Fruit fly (Drosophila melanogaster): Measurements from ENCODE around the gene CG33252.

Gene CG33252

dm6 chrX:16944049-16944532, 47.1 kb upstream of the CG33252 start (continued):
- TF ChIP-seq Lim3 (GFP tag; IDR thresholded peaks at IDR 0.05): no peak
- TF ChIP-seq CG17361 (GFP tag; IDR thresholded peaks at IDR 0.05): peak; percentile 47; the same call in 2 of the 3 replicates
- TF ChIP-seq zf30C (GFP tag; optimal IDR thresholded peaks at IDR 0.05): no peak
- no peak for TF ChIP-seq NK7.1 (GFP tag; optimal IDR thresholded peaks at IDR 0.05)
- no peak for TF ChIP-seq CG17186 (GFP tag; optimal IDR thresholded peaks at IDR 0.05)
- no peak; the same call in 1 of the 2 replicates for TF ChIP-seq CG10366 (GFP tag; IDR thresholded peaks at IDR 0.05)
- no peak for TF ChIP-seq sna (GFP tag; IDR thresholded peaks at IDR 0.05; ENCODE audit: partially characterized antibody)
- TF ChIP-seq Dref (GFP tag; IDR thresholded peaks at IDR 0.05): no peak
- TF ChIP-seq CG31441 (GFP tag; IDR thresholded peaks at IDR 0.05): peak; percentile 78
- TF ChIP-seq CG2712 (tag; optimal IDR thresholded peaks at IDR 0.05): peak; percentile 65
- peak; percentile 26; the same call in 1 of the 3 replicates for TF ChIP-seq CG11560 (tag; IDR thresholded peaks at IDR 0.05)
- no peak for TF ChIP-seq Rx (GFP tag; IDR thresholded peaks at IDR 0.05)
- TF ChIP-seq h (optimal IDR thresholded peaks at IDR 0.05): no peak
- TF ChIP-seq emc (GFP tag; optimal IDR thresholded peaks at IDR 0.05): no peak
- no peak for TF ChIP-seq Dip2 (GFP tag; IDR thresholded peaks at IDR 0.05)
- no peak for TF ChIP-seq grn (GFP tag; optimal IDR thresholded peaks at IDR 0.05)
- peak in 1 of 2 experiments; percentile 26 for TF ChIP-seq Trl (optimal IDR thresholded peaks at IDR 0.05)
- no peak for TF ChIP-seq Trl (GFP tag; optimal IDR thresholded peaks at IDR 0.05)
- no peak for TF ChIP-seq CG10959 (GFP tag; IDR thresholded peaks at IDR 0.05)
- TF ChIP-seq hbn (GFP tag; IDR thresholded peaks at IDR 0.05; ENCODE audit: partially characterized antibody): no peak
- no peak for TF ChIP-seq hth (optimal IDR thresholded peaks at IDR 0.05)
- TF ChIP-seq CG15073 (GFP tag; optimal IDR thresholded peaks at IDR 0.05): no peak
- TF ChIP-seq CG18476 (GFP tag; optimal IDR thresholded peaks at IDR 0.05): no peak
- peak; percentile 37 for TF ChIP-seq gcm (GFP tag; optimal IDR thresholded peaks at IDR 0.05)
- no peak for TF ChIP-seq gt (GFP tag; IDR thresholded peaks at IDR 0.05)
- TF ChIP-seq org-1 (GFP tag; optimal IDR thresholded peaks at IDR 0.05): peak; percentile 62
- TF ChIP-seq Hr3 (GFP tag; optimal IDR thresholded peaks at IDR 0.05): peak; percentile 42
- peak; percentile 69 for TF ChIP-seq CG17359 (tag; optimal IDR thresholded peaks at IDR 0.05)
- TF ChIP-seq Taf1 (GFP tag; IDR thresholded peaks at IDR 0.05): no peak
- TF ChIP-seq CG2129 (GFP tag; IDR thresholded peaks at IDR 0.05; ENCODE audit: partially characterized antibody): no peak
- TF ChIP-seq Ravus (GFP tag; IDR thresholded peaks at IDR 0.05): no peak
- no peak for TF ChIP-seq Myb (GFP tag; optimal IDR thresholded peaks at IDR 0.05)
- no peak for TF ChIP-seq fru (optimal IDR thresholded peaks at IDR 0.05)
- TF ChIP-seq vvl (GFP tag; IDR thresholded peaks at IDR 0.05): peak; percentile 66

dm6 chrX:16943515-16943850, 46.5 kb upstream of the CG33252 start:
- TF ChIP-seq hkb (optimal IDR thresholded peaks at IDR 0.05) (no peak), hkb (GFP tag; IDR thresholded peaks at IDR 0.05) (no peak), Spps (tag; optimal IDR thresholded peaks at IDR 0.05) (no peak), Trl (optimal IDR thresholded peaks at IDR 0.05) (peak; percentile 29 to 78), Trl (GFP tag; optimal IDR thresholded peaks at IDR 0.05) (no peak), Six4 (GFP tag; optimal IDR thresholded peaks at IDR 0.05) (no peak), ttk (GFP tag; IDR thresholded peaks at IDR 0.05) (no peak), cad (GFP tag; optimal IDR thresholded peaks at IDR 0.05) (no peak), rib (GFP tag; IDR thresholded peaks at IDR 0.05) (0 out of 2 replicates have a peak, but pooled peaks have one; percentile 2), CG11560 (tag; IDR thresholded peaks at IDR 0.05) (no peak), slbo (GFP tag; IDR thresholded peaks at IDR 0.05) (no peak), nom (GFP tag; optimal IDR thresholded peaks at IDR 0.05) (peak; percentile 27), chinmo (GFP tag; IDR thresholded peaks at IDR 0.05; ENCODE audit: partially characterized antibody) (0 out of 4 replicates have a peak, but pooled peaks have one; percentile 50), crol (GFP tag; IDR thresholded peaks at IDR 0.05) (no peak), kay (GFP tag; optimal IDR thresholded peaks at IDR 0.05) (peak; percentile 51), sd (tag; optimal IDR thresholded peaks at IDR 0.05) (peak; percentile 95), CG14441 (GFP tag; IDR thresholded peaks at IDR 0.05) (0 out of 2 replicates have a peak, but pooled peaks have one; percentile 1), CG8924 (tag; optimal IDR thresholded peaks at IDR 0.05) (no peak), CG14667 (GFP tag; IDR thresholded peaks at IDR 0.05) (no peak), pfk (GFP tag; optimal IDR thresholded peaks at IDR 0.05) (no peak), Lim3 (GFP tag; IDR thresholded peaks at IDR 0.05) (no peak), h (optimal IDR thresholded peaks at IDR 0.05) (no peak), CG7963 (GFP tag; IDR thresholded peaks at IDR 0.05; ENCODE audit: partially characterized antibody) (no peak), kni (GFP tag; optimal IDR thresholded peaks at IDR 0.05) (peak; percentile 51), cg (GFP tag; optimal IDR thresholded peaks at IDR 0.05) (peak; percentile 82)

Measured in whole organism, embryonic.